Worm (Caenorhabditis elegans) whole organism, L4/young adult: ENCODE data around the gene ZC190.6.

ENCODE experiments used
- W03F9.2 ChIP-seq: fragments of 150-350 bp; optimal IDR thresholded peaks from 2 replicates; lab custom pipeline; 2014; ENCODE audit warnings: missing biosample characterization, missing genetic modification characterization
- dao-5 ChIP-seq: sonication (generic microtip); optimal IDR thresholded peaks from 2 replicates; lab custom pipeline; 2016; ENCODE audit warnings: missing genotype, missing genetic modification characterization, moderate library complexity, missing compliant biosample characterization
- him-1 ChIP-seq: sonication (generic microtip); optimal IDR thresholded peaks from 2 replicates; lab custom pipeline; 2016; ENCODE audit warnings: missing genotype, missing genetic modification reagents, missing genetic modification characterization, missing compliant biosample characterization

DNA sequence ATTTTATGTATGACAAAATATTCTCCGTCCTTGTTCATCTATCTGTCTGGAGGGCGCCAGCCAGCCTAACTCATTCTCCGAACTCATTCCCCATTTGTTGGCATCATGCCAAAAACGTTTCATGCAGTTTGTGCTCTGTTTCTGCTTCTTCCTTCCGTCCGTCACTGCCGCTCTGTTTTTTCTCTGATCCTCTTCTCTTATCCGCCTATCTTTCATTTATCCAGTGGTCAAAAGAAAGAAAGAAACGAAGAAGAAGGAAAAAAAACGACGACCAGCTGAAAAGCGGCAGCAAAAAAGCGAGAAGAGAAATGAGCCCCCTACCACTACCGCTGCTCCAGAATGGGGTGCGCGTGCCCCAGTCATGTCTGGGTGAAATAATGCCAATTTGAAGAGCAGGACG, 14.1 kb downstream of the ZC190.6 start:
- TF ChIP-seq him-1 (tag; lab: Kevin White, UChicago) (no peak), W03F9.2 (tag; lab: Kevin White, UChicago) (no peak), dao-5 (tag; lab: Kevin White, UChicago) (no peak)
